Worm (Caenorhabditis elegans) whole organism, midembryonic: ENCODE results near the gene sra-30.

Experiments used
- cog-1 ChIP-seq: sonication (generic microtip); optimal IDR thresholded peaks from 2 replicates; lab custom pipeline; 2016; ENCODE audit warnings: missing genetic modification characterization, missing compliant biosample characterization
- flt-1 ChIP-seq: fragments of 200-800 bp; sonication (Bioruptor generic); IDR thresholded peaks from 2 replicates; pipeline ENCODE4 v1.3.6; 2022; ENCODE audit warnings: missing genetic modification characterization, missing compliant biosample characterization
- med-1 ChIP-seq: sonication (generic microtip); optimal IDR thresholded peaks from 2 replicates; lab custom pipeline; 2017; ENCODE audit warnings: missing genetic modification characterization, mild to moderate bottlenecking, missing compliant biosample characterization, antibody characterized with exemption, missing genetic modification reagents; ENCODE audit not compliant: insufficient read depth
- ref-1 ChIP-seq: fragments of 200-800 bp; sonication (Bioruptor generic); conservative IDR thresholded peaks from 2 replicates; pipeline ENCODE4 v1.3.6; 2022; ENCODE audit warnings: missing genetic modification reagents, missing genetic modification characterization, missing compliant biosample characterization
- tab-1 ChIP-seq: fragments of 200-800 bp; sonication (Bioruptor generic); IDR thresholded peaks from 2 replicates; pipeline ENCODE4 v1.3.6; 2022; ENCODE audit warnings: missing genetic modification characterization, missing compliant biosample characterization
- ztf-23 ChIP-seq: fragments of 200-800 bp; sonication (Bioruptor generic); IDR thresholded peaks from 2 replicates; pipeline ENCODE4 v1.3.6; 2022; ENCODE audit warnings: missing genetic modification reagents, missing genetic modification characterization, missing compliant biosample characterization
- ztf-29 ChIP-seq: fragments of 200-800 bp; sonication (Bioruptor generic); IDR thresholded peaks from 2 replicates; pipeline ENCODE4 v1.3.6; 2022; ENCODE audit warnings: missing genetic modification reagents, missing genetic modification characterization, missing compliant biosample characterization

- TF ChIP-seq flt-1 (no peak), tab-1 (no peak), med-1 (no peak), ztf-29 (no peak), ref-1 (no peak), ztf-23 (GFP tag; lab: Robert Waterston, UW) (no peak), cog-1 (tag; lab: Kevin White, UChicago) (no peak)
Measured at ce11 chrIV:15234272-15234671, 31.4 kb upstream of the sra-30 start.
